Worm (Caenorhabditis elegans) whole organism, L4/young adult: ENCODE results near the gene C17B7.4.

Experiments used
- W03F9.2 ChIP-seq: fragments of 150-350 bp; optimal IDR thresholded peaks from 2 replicates; lab custom pipeline; 2014; ENCODE audit warnings: missing biosample characterization, missing genetic modification characterization
- dao-5 ChIP-seq: sonication (generic microtip); optimal IDR thresholded peaks from 2 replicates; lab custom pipeline; 2016; ENCODE audit warnings: missing genotype, missing genetic modification characterization, moderate library complexity, missing compliant biosample characterization
- him-1 ChIP-seq: sonication (generic microtip); optimal IDR thresholded peaks from 2 replicates; lab custom pipeline; 2016; ENCODE audit warnings: missing genotype, missing genetic modification reagents, missing genetic modification characterization, missing compliant biosample characterization

DNA sequence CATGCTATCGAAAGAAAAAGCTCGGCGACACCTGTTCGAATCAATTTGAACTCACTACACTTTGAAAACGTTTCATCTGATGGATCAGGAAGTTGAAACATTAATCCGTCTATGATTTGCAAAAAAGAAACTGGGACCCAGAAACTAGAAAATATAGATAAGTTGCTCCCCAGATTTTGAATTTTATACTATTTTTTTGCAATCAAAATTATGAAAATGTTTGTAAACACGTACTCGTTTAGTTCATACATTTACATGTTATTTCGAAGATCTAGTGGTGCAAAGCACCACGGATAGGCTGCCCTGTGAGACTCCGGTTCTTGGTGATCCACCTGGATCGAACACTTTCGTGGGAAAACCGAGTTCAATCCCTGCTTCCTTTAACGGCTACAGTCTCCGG is 2.8 kb downstream of the C17B7.4 start, which contains the start of gene C17B7.10:
- TF ChIP-seq dao-5 (tag; lab: Kevin White, UChicago) (no peak), him-1 (tag; lab: Kevin White, UChicago) (no peak), W03F9.2 (no peak)
